Fruit fly (Drosophila melanogaster) whole organism, embryonic: Measurements from ENCODE around the gene gro.

Experiments
- Bdp1 ChIP-seq: fragments of 200-800 bp; sonication (Bioruptor generic); optimal IDR thresholded peaks from 3 replicates; lab custom pipeline; 2016; ENCODE audit warnings: missing biosample characterization, missing genetic modification characterization
- CG10267 ChIP-seq: fragments of 200-800 bp; sonication (Bioruptor generic); optimal IDR thresholded peaks from 2 replicates; lab custom pipeline; 2018; ENCODE audit warnings: missing biosample characterization, mild to moderate bottlenecking, missing genetic modification characterization, moderate library complexity
- CG10979 ChIP-seq: fragments of 200-800 bp; sonication (Bioruptor generic); optimal IDR thresholded peaks from 2 replicates; lab custom pipeline; 2018; ENCODE audit warnings: missing biosample characterization, mild to moderate bottlenecking, missing genetic modification characterization, moderate library complexity
- CG11504 ChIP-seq: fragments of 200-800 bp; sonication (Bioruptor generic); optimal IDR thresholded peaks from 3 replicates; lab custom pipeline; 2019; ENCODE audit warnings: missing biosample characterization, mild to moderate bottlenecking, missing genetic modification characterization, moderate library complexity
- CG13775 ChIP-seq: fragments of 200-800 bp; sonication (Bioruptor generic); optimal IDR thresholded peaks from 3 replicates; lab custom pipeline; 2017; ENCODE audit warnings: missing biosample characterization, mild to moderate bottlenecking, missing genetic modification characterization
- CG14050 ChIP-seq: fragments of 200-800 bp; sonication (Bioruptor generic); IDR thresholded peaks from 3 replicates; pipeline ENCODE4 v1.3.6; 2022; ENCODE audit warnings: missing biosample characterization, missing genetic modification characterization
- CG15479 ChIP-seq: fragments of 200-800 bp; sonication (Bioruptor generic); optimal IDR thresholded peaks from 3 replicates; lab custom pipeline; 2019; ENCODE audit warnings: missing biosample characterization, mild to moderate bottlenecking, missing genetic modification characterization, moderate library complexity
- CG16815 ChIP-seq: fragments of 200-800 bp; sonication (Bioruptor generic); optimal IDR thresholded peaks from 3 replicates; lab custom pipeline; 2017; ENCODE audit warnings: missing biosample characterization, mild to moderate bottlenecking, missing genetic modification characterization
- CG17328 ChIP-seq: fragments of 200-800 bp; sonication (Bioruptor generic); IDR thresholded peaks from 2 replicates; pipeline ENCODE4 v1.3.6; 2022; ENCODE audit warnings: missing biosample characterization, missing genetic modification characterization
- CG1792 ChIP-seq: fragments of 200-800 bp; sonication (Bioruptor generic); optimal IDR thresholded peaks from 2 replicates; lab custom pipeline; 2016; ENCODE audit warnings: missing biosample characterization, missing genetic modification characterization
- CG18476 ChIP-seq: fragments of 200-800 bp; sonication (Bioruptor generic); optimal IDR thresholded peaks from 2 replicates; lab custom pipeline; 2016; ENCODE audit warnings: missing biosample characterization, mild to moderate bottlenecking, missing genetic modification characterization
- CG4424 ChIP-seq: fragments of 200-800 bp; sonication (Bioruptor generic); optimal IDR thresholded peaks from 3 replicates; lab custom pipeline; 2016; ENCODE audit warnings: missing biosample characterization, missing genetic modification characterization
- CG4820 ChIP-seq: fragments of 200-800 bp; sonication (Bioruptor generic); optimal IDR thresholded peaks from 3 replicates; lab custom pipeline; 2016; ENCODE audit warnings: missing biosample characterization, missing genetic modification characterization
- CG6654 ChIP-seq: fragments of 200-800 bp; sonication (Bioruptor generic); optimal IDR thresholded peaks from 2 replicates; lab custom pipeline; 2017; ENCODE audit warnings: missing biosample characterization, mild to moderate bottlenecking, missing genetic modification characterization
- CG6791 ChIP-seq: fragments of 200-800 bp; sonication (Bioruptor generic); IDR thresholded peaks from 3 replicates; pipeline ENCODE4 v1.3.6; 2022; ENCODE audit warnings: missing biosample characterization, missing genetic modification characterization; ENCODE audit not compliant: partially characterized antibody
- CG7987 ChIP-seq: fragments of 200-800 bp; sonication (Bioruptor generic); optimal IDR thresholded peaks from 2 replicates; lab custom pipeline; 2018; ENCODE audit warnings: missing biosample characterization, mild to moderate bottlenecking, missing genetic modification characterization, moderate library complexity
- CG8924 ChIP-seq: fragments of 200-800 bp; optimal IDR thresholded peaks from 3 replicates; lab custom pipeline; 2019; ENCODE audit warnings: missing biosample characterization, mild to moderate bottlenecking, missing genetic modification characterization, moderate library complexity
- CG9437 ChIP-seq: fragments of 200-800 bp; sonication (Bioruptor generic); optimal IDR thresholded peaks from 2 replicates; lab custom pipeline; 2018; ENCODE audit warnings: missing biosample characterization, mild to moderate bottlenecking, missing genetic modification characterization
- CG9876 ChIP-seq: fragments of 200-800 bp; sonication (Bioruptor generic); optimal IDR thresholded peaks from 2 replicates; lab custom pipeline; 2016; ENCODE audit warnings: missing biosample characterization, missing genetic modification characterization
- CoRest ChIP-seq: fragments of 200-800 bp; sonication (Bioruptor generic); optimal IDR thresholded peaks from 3 replicates; lab custom pipeline; 2018; ENCODE audit warnings: missing biosample characterization, mild to moderate bottlenecking, missing genetic modification characterization, moderate library complexity
- H2.0 ChIP-seq: fragments of 200-800 bp; sonication (Bioruptor generic); IDR thresholded peaks from 2 replicates; pipeline ENCODE4 v1.3.6; 2022; ENCODE audit warnings: missing biosample characterization, missing genetic modification characterization
- Hmx ChIP-seq: fragments of 200-800 bp; sonication (Bioruptor generic); optimal IDR thresholded peaks from 2 replicates; lab custom pipeline; 2016; ENCODE audit warnings: missing biosample characterization, missing genetic modification characterization
- Lpt ChIP-seq: fragments of >200 bp; optimal IDR thresholded peaks from 2 replicates; lab custom pipeline; 2018; ENCODE audit warnings: missing biosample characterization, missing genetic modification characterization
- MESR4 ChIP-seq: fragments of 200-800 bp; sonication (Bioruptor generic); optimal IDR thresholded peaks from 2 replicates; lab custom pipeline; 2018; ENCODE audit warnings: missing biosample characterization, mild to moderate bottlenecking, missing genetic modification characterization, moderate library complexity
- MTF-1 ChIP-seq: fragments of 200-800 bp; sonication (Bioruptor generic); optimal IDR thresholded peaks from 2 replicates; lab custom pipeline; 2018; ENCODE audit warnings: missing biosample characterization, mild to moderate bottlenecking, missing genetic modification characterization, borderline replicate concordance
- Mrtf ChIP-seq: fragments of 200-800 bp; sonication (Bioruptor generic); IDR thresholded peaks from 3 replicates; pipeline ENCODE4 v1.3.6; 2022; ENCODE audit warnings: missing biosample characterization, missing genetic modification characterization
- Neu2 ChIP-seq: fragments of 200-800 bp; sonication (Bioruptor generic); optimal IDR thresholded peaks from 3 replicates; lab custom pipeline; 2016; ENCODE audit warnings: missing biosample characterization, missing genetic modification characterization, borderline replicate concordance
- Nf-YB ChIP-seq: fragments of 200-800 bp; sonication (Bioruptor generic); optimal IDR thresholded peaks from 3 replicates; lab custom pipeline; 2019; ENCODE audit warnings: missing biosample characterization, mild to moderate bottlenecking, missing genetic modification characterization, moderate library complexity
- NfI ChIP-seq: fragments of 200-800 bp; sonication (Bioruptor generic); optimal IDR thresholded peaks from 3 replicates; lab custom pipeline; 2018; ENCODE audit warnings: missing biosample characterization, mild to moderate bottlenecking, missing genetic modification characterization, moderate library complexity
- Sin3A ChIP-seq: fragments of >200 bp; optimal IDR thresholded peaks from 2 replicates; lab custom pipeline; 2018
- abd-A ChIP-seq: fragments of 200-800 bp; sonication (Bioruptor generic); optimal IDR thresholded peaks from 3 replicates; lab custom pipeline; 2019; ENCODE audit warnings: missing biosample characterization, mild to moderate bottlenecking, missing genetic modification characterization, moderate library complexity
- ash1 ChIP-seq: fragments of 200-800 bp; sonication (Bioruptor generic); optimal IDR thresholded peaks from 2 replicates; lab custom pipeline; 2018; ENCODE audit warnings: missing biosample characterization, mild to moderate bottlenecking, missing genetic modification characterization
- dimm ChIP-seq: fragments of 200-800 bp; sonication (Bioruptor generic); IDR thresholded peaks from 2 replicates; pipeline ENCODE4 v1.3.6; 2022; ENCODE audit warnings: missing biosample characterization, missing genetic modification characterization
- esg ChIP-seq: fragments of 200-800 bp; sonication (Bioruptor generic); conservative IDR thresholded peaks from 2 replicates; pipeline ENCODE4 v1.3.6; 2022; ENCODE audit warnings: missing biosample characterization, missing genetic modification characterization
- fd96Cb ChIP-seq: fragments of 200-800 bp; sonication (Bioruptor generic); optimal IDR thresholded peaks from 2 replicates; lab custom pipeline; 2018; ENCODE audit warnings: missing biosample characterization, mild to moderate bottlenecking, missing genetic modification characterization, moderate library complexity
- grn ChIP-seq: fragments of 200-800 bp; sonication (Bioruptor generic); optimal IDR thresholded peaks from 3 replicates; lab custom pipeline; 2017; ENCODE audit warnings: missing biosample characterization, missing genetic modification characterization
- gsb-n ChIP-seq: fragments of 200-800 bp; sonication (Bioruptor generic); optimal IDR thresholded peaks from 3 replicates; lab custom pipeline; 2018; ENCODE audit warnings: missing biosample characterization, mild to moderate bottlenecking, missing genetic modification characterization
- kni ChIP-seq: fragments of 200-800 bp; sonication (Bioruptor generic); optimal IDR thresholded peaks from 3 replicates; lab custom pipeline; 2017; ENCODE audit warnings: mild to moderate bottlenecking, missing biosample characterization, missing genetic modification reagents, missing genetic modification characterization
- lab ChIP-seq: fragments of 200-800 bp; sonication (Bioruptor generic); optimal IDR thresholded peaks from 3 replicates; lab custom pipeline; 2017; ENCODE audit warnings: missing biosample characterization, missing genetic modification characterization, mild to moderate bottlenecking, moderate library complexity, missing genetic modification reagents
- pan ChIP-seq, 4 experiments: fragments of >200 bp in 3 of 4; fragments of 200-800 bp in 1 of 4; sonication (Bioruptor generic) in 1 of 4; optimal IDR thresholded peaks in 3 of 4; IDR thresholded peaks in 1 of 4; 2 replicates each; pipeline versions ENCODE4 v1.3.6 to Lab custom; 2017 to 2022; ENCODE audit warnings: missing biosample characterization in 2 of 4, missing genetic modification characterization in 2 of 4, mixed read lengths in 1 of 4
- pnt ChIP-seq: fragments of 200-800 bp; sonication (Bioruptor generic); optimal IDR thresholded peaks from 3 replicates; lab custom pipeline; 2016; ENCODE audit warnings: missing biosample characterization, missing genetic modification characterization
- scrt ChIP-seq: fragments of 200-800 bp; sonication (Bioruptor generic); optimal IDR thresholded peaks from 2 replicates; lab custom pipeline; 2018; ENCODE audit warnings: missing biosample characterization, mild to moderate bottlenecking, missing genetic modification characterization, moderate library complexity
- sens-2 ChIP-seq: fragments of 200-800 bp; sonication (Bioruptor generic); IDR thresholded peaks from 2 replicates; pipeline ENCODE4 v1.3.6; 2022; ENCODE audit warnings: missing biosample characterization, missing genetic modification characterization
- sim ChIP-seq: fragments of 200-800 bp; sonication (Bioruptor generic); IDR thresholded peaks from 2 replicates; pipeline ENCODE4 v1.3.6; 2022; ENCODE audit warnings: missing biosample characterization, missing genetic modification characterization
- trem ChIP-seq: fragments of 200-800 bp; optimal IDR thresholded peaks from 3 replicates; lab custom pipeline; 2019; ENCODE audit warnings: missing biosample characterization, mild to moderate bottlenecking, missing genetic modification characterization, moderate library complexity
- tup ChIP-seq: fragments of 200-800 bp; sonication (Bioruptor generic); optimal IDR thresholded peaks from 2 replicates; lab custom pipeline; 2016; ENCODE audit warnings: missing biosample characterization, mild to moderate bottlenecking, missing genetic modification characterization, moderate library complexity
- unpg ChIP-seq: fragments of 200-800 bp; sonication (Bioruptor generic); optimal IDR thresholded peaks from 3 replicates; lab custom pipeline; 2018; ENCODE audit warnings: missing biosample characterization, mild to moderate bottlenecking, missing genetic modification characterization, moderate library complexity
- zfh1 ChIP-seq: fragments of 200-800 bp; sonication (Bioruptor generic); IDR thresholded peaks from 3 replicates; pipeline ENCODE4 v1.3.6; 2022; ENCODE audit warnings: missing biosample characterization, missing genetic modification characterization

The gro gene

DNA sequence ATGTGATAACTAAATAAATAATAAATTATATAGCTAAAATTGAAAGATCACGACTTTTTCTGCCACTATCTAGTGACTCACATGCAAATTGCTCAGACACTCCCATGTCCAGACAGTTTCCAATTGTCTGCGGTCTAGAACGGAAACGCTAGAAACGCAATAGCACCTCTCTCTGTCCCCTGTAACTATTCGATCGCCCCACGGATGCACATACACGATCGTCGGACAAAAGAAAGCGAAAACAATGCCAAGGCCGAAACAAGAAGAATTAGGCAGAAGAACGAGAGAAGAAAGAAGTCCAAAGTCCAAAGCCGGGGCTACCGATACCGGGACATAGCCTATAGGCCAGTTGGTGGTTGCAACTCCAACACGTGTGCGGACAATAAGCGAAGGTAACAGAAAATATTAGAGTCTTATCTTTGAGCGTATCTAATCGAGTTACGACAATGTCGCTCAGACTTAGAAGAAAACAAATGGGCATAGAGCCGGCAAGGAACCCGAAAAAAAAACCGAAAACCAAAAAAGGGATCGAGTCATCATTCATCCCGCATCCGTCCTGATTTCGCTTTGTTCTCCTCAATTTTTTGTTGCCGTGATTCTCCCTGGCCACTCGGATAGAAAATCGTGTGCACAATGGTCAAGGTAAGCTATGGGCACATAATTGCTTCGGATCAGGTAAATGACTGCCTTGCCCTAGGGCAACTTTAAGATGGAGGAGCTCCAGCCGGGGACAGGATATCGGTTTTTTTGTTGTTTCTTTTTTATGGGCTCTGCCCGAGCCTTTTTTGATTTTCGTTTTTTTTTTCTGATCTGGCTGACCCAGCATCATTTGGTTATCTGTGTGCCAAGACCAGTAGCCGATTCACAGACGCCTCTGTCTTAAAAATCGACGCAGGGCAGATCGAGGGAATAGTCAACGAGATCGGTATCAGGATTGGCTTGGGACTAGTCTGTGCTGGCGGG lies 40.5 kb upstream of the gro start (continued):
- TF ChIP-seq CG10979 (tag; lab: Kevin White, UChicago) (no peak), CG17328 (no peak), sim (no peak), CG15479 (GFP tag; lab: Kevin White, UChicago) (peak; percentile 13), kni (peak; percentile 86), ash1 (GFP tag; lab: Kevin White, UChicago) (no peak), Neu2 (GFP tag; lab: Kevin White, UChicago) (no peak), CG4424 (GFP tag; lab: Kevin White, UChicago) (no peak), Mrtf (GFP tag; lab: Robert Waterston, UW) (no peak), scrt (GFP tag; lab: Kevin White, UChicago) (no peak), H2.0 (GFP tag; lab: Robert Waterston, UW) (no peak), Hmx (no peak), CoRest (tag; lab: Kevin White, UChicago) (no peak), CG8924 (tag; lab: Kevin White, UChicago) (no peak), CG9437 (no peak), NfI (GFP tag; lab: Kevin White, UChicago) (no peak), Nf-YB (GFP tag; lab: Kevin White, UChicago) (no peak), abd-A (tag; lab: Kevin White, UChicago) (no peak), CG6791 (no peak), CG10267 (no peak), CG14050 (no peak), Lpt (no peak), grn (peak; percentile 81), dimm (GFP tag; lab: Robert Waterston, UW) (no peak), sens-2 (no peak), MTF-1 (GFP tag; lab: Kevin White, UChicago) (no peak), Bdp1 (GFP tag; lab: Kevin White, UChicago) (no peak), MESR4 (no peak), pnt (GFP tag; lab: Kevin White, UChicago) (no peak), CG1792 (GFP tag; lab: Kevin White, UChicago) (no peak), CG4820 (GFP tag; lab: Kevin White, UChicago) (no peak), pan (optimal IDR thresholded peaks at IDR 0.05; lab: Kevin White, UChicago) (no peak), pan (GFP tag; optimal IDR thresholded peaks at IDR 0.05 in 1 of 2, IDR thresholded peaks at IDR 0.05 in 1 of 2) (no peak), trem (tag; lab: Kevin White, UChicago) (no peak), CG16815 (GFP tag; lab: Kevin White, UChicago) (no peak), Sin3A (no peak), esg (no peak), tup (GFP tag; lab: Kevin White, UChicago) (no peak), unpg (GFP tag; lab: Kevin White, UChicago) (no peak), CG11504 (tag; lab: Kevin White, UChicago) (no peak), zfh1 (GFP tag; lab: Robert Waterston, UW) (no peak), CG18476 (GFP tag; lab: Kevin White, UChicago) (peak; percentile 99), CG9876 (GFP tag; lab: Kevin White, UChicago) (no peak), CG6654 (GFP tag; lab: Kevin White, UChicago) (no peak), CG7987 (GFP tag; lab: Kevin White, UChicago) (no peak), lab (no peak), fd96Cb (tag; lab: Kevin White, UChicago) (no peak), gsb-n (tag; lab: Kevin White, UChicago) (peak; percentile 72), CG13775 (GFP tag; lab: Kevin White, UChicago) (no peak)
